Fruit fly (Drosophila melanogaster) whole organism, wandering third instar larva: ENCODE results near the gene Or9a.

ENCODE experiments used
- CG32264 ChIP-seq: fragments of 200-800 bp; sonication (Bioruptor generic); optimal IDR thresholded peaks from 2 replicates; lab custom pipeline; 2016; ENCODE audit warnings: missing biosample characterization, missing genetic modification characterization
- CG9705 ChIP-seq: fragments of 200-800 bp; sonication (Bioruptor generic); optimal IDR thresholded peaks from 2 replicates; lab custom pipeline; 2018; ENCODE audit warnings: missing biosample characterization, mild to moderate bottlenecking, missing genetic modification characterization
- Dfd ChIP-seq: fragments of >200 bp; optimal IDR thresholded peaks from 2 replicates; lab custom pipeline; 2017; ENCODE audit warnings: missing biosample characterization, missing genetic modification characterization
- Dif ChIP-seq: fragments of 200-275, 200-300 bp; sonication (Bioruptor generic); optimal IDR thresholded peaks from 2 replicates; lab custom pipeline; 2018; ENCODE audit warnings: missing biosample characterization, missing genetic modification characterization; ENCODE audit not compliant: partially characterized antibody
- HLH106 ChIP-seq: fragments of 200-800 bp; optimal IDR thresholded peaks from 3 replicates; lab custom pipeline; 2019; ENCODE audit warnings: missing biosample characterization, mild to moderate bottlenecking, missing genetic modification characterization, moderate library complexity
- Hnf4 ChIP-seq: fragments of 200-800 bp; sonication (Bioruptor generic); optimal IDR thresholded peaks from 2 replicates; lab custom pipeline; 2016; ENCODE audit warnings: missing biosample characterization, mild to moderate bottlenecking, missing genetic modification characterization
- Hr83 ChIP-seq: fragments of 200-300 bp; sonication (Bioruptor generic); optimal IDR thresholded peaks from 2 replicates; lab custom pipeline; 2016; ENCODE audit warnings: missing biosample characterization, mild to moderate bottlenecking, missing genetic modification characterization, moderate library complexity; ENCODE audit not compliant: poor library complexity, severe bottlenecking
- Jra ChIP-seq: sonication (Bioruptor generic); optimal IDR thresholded peaks from 2 replicates; lab custom pipeline; 2016; ENCODE audit warnings: missing biosample characterization, missing genetic modification characterization
- Myc ChIP-seq: fragments of >200 bp; optimal IDR thresholded peaks from 2 replicates; lab custom pipeline; 2017
- N ChIP-seq: fragments of >200 bp; optimal IDR thresholded peaks from 2 replicates; lab custom pipeline; 2018; ENCODE audit warnings: missing biosample characterization, missing external identifiers, missing genetic modification characterization
- OdsH ChIP-seq: fragments of 200-800 bp; sonication (Bioruptor generic); optimal IDR thresholded peaks from 2 replicates; lab custom pipeline; 2016; ENCODE audit warnings: missing biosample characterization, mild to moderate bottlenecking, missing genetic modification characterization
- Rel ChIP-seq, 2 experiments: fragments of 200-800 bp; sonication (Bioruptor generic) in 1 of 2; optimal IDR thresholded peaks; 2 replicates in 1 of 2; 3 replicates in 1 of 2; lab custom pipeline; 2016 to 2019; ENCODE audit warnings: mild to moderate bottlenecking in 2 of 2, missing biosample characterization in 2 of 2, missing genetic modification characterization in 2 of 2, moderate library complexity in 1 of 2
- Sp1 ChIP-seq: fragments of 200-800 bp; sonication (Bioruptor generic); optimal IDR thresholded peaks from 3 replicates; lab custom pipeline; 2019; ENCODE audit warnings: missing biosample characterization, mild to moderate bottlenecking, missing genetic modification characterization, moderate library complexity
- Vsx2 ChIP-seq: fragments of 200-300, 225-300 bp; sonication (Bioruptor generic); optimal IDR thresholded peaks from 2 replicates; lab custom pipeline; 2018; ENCODE audit warnings: missing biosample characterization, missing genetic modification characterization; ENCODE audit not compliant: partially characterized antibody
- dl ChIP-seq, 2 experiments: fragments of 175-275, 200-275 bp in 1 of 2; fragments of 200-275 bp in 1 of 2; sonication (Bioruptor generic); optimal IDR thresholded peaks; lab custom pipeline; 2018; ENCODE audit warnings: mild to moderate bottlenecking in 2 of 2, missing biosample characterization in 2 of 2, missing genetic modification characterization in 2 of 2, moderate library complexity in 2 of 2; ENCODE audit not compliant: partially characterized antibody in 2 of 2, insufficient read depth in 1 of 2
- dmrt93B ChIP-seq: fragments of 200-800 bp; sonication (Bioruptor generic); optimal IDR thresholded peaks from 2 replicates; lab custom pipeline; 2018; ENCODE audit warnings: missing biosample characterization, mild to moderate bottlenecking, missing genetic modification characterization
- dsf ChIP-seq: sonication (Bioruptor generic); optimal IDR thresholded peaks from 2 replicates; lab custom pipeline; 2016; ENCODE audit warnings: missing biosample characterization, missing genetic modification characterization, borderline replicate concordance
- ey ChIP-seq: fragments of 200-800 bp; sonication (Bioruptor generic); optimal IDR thresholded peaks from 2 replicates; lab custom pipeline; 2016; ENCODE audit warnings: missing biosample characterization, missing genetic modification characterization
- foxo ChIP-seq, 2 experiments: fragments of 200-800 bp; sonication (Bioruptor generic); optimal IDR thresholded peaks; 2 replicates in 1 of 2; 3 replicates in 1 of 2; lab custom pipeline; 2016 to 2017; ENCODE audit warnings: missing biosample characterization in 2 of 2, missing genetic modification characterization in 2 of 2
- fru ChIP-seq: fragments of 200-800 bp; sonication (Bioruptor generic); optimal IDR thresholded peaks from 3 replicates; lab custom pipeline; 2016; ENCODE audit warnings: missing biosample characterization, mild to moderate bottlenecking, missing genetic modification characterization
- h ChIP-seq: fragments of 200-800 bp; sonication (Bioruptor generic); optimal IDR thresholded peaks from 3 replicates; lab custom pipeline; 2016; ENCODE audit warnings: missing biosample characterization, mild to moderate bottlenecking, missing genetic modification characterization
- jim ChIP-seq: fragments of 175-275, 200-325 bp; sonication (Bioruptor generic); optimal IDR thresholded peaks from 2 replicates; lab custom pipeline; 2016; ENCODE audit warnings: missing biosample characterization, mild to moderate bottlenecking, missing genetic modification characterization
- lola ChIP-seq: fragments of >200 bp; optimal IDR thresholded peaks from 2 replicates; lab custom pipeline; 2017; ENCODE audit warnings: missing biosample characterization, missing genetic modification characterization
- pan ChIP-seq: fragments of >200 bp; optimal IDR thresholded peaks from 2 replicates; lab custom pipeline; 2017
- psq ChIP-seq: fragments of 200-800 bp; sonication (Bioruptor generic); optimal IDR thresholded peaks from 3 replicates; lab custom pipeline; 2017; ENCODE audit warnings: missing biosample characterization, mild to moderate bottlenecking, missing genetic modification characterization, moderate library complexity
- rgr ChIP-seq: fragments of 200-800 bp; sonication (Bioruptor generic); optimal IDR thresholded peaks from 3 replicates; lab custom pipeline; 2016; ENCODE audit warnings: missing biosample characterization, mild to moderate bottlenecking, missing genetic modification characterization
- sage ChIP-seq: fragments of 200-800 bp; sonication (Bioruptor generic); optimal IDR thresholded peaks from 2 replicates; lab custom pipeline; 2016; ENCODE audit warnings: missing biosample characterization, mild to moderate bottlenecking, missing genetic modification characterization
- sv ChIP-seq: fragments of 200-800 bp; sonication (Bioruptor generic); optimal IDR thresholded peaks from 3 replicates; lab custom pipeline; 2016; ENCODE audit warnings: missing biosample characterization, missing genetic modification characterization
- tai ChIP-seq: sonication (Bioruptor generic); optimal IDR thresholded peaks from 2 replicates; lab custom pipeline; 2016; ENCODE audit warnings: missing biosample characterization, missing genetic modification characterization

Or9a gene

dm6 chrX:10478443-10479368 lies 19.2 kb upstream of the Or9a start, which contains the start of the genes CG2887 and PPP4R2r:
Gene CG2887, minus strand, starts transcription at chrX:10478493.
Gene PPP4R2r, plus strand, starts transcription at chrX:10478838.
- peak; percentile 36 for TF ChIP-seq psq (GFP tag; lab: Kevin White, UChicago)
- TF ChIP-seq sage (GFP tag; lab: Kevin White, UChicago), result no peak
- TF ChIP-seq dsf (GFP tag; lab: Kevin White, UChicago), result no peak
- TF ChIP-seq foxo (GFP tag; optimal IDR thresholded peaks at IDR 0.05; lab: Kevin White, UChicago), result no peak
- no peak for TF ChIP-seq HLH106 (tag; lab: Kevin White, UChicago)
- TF ChIP-seq CG9705 (GFP tag; lab: Kevin White, UChicago), result no peak
- TF ChIP-seq lola (GFP tag; lab: Kevin White, UChicago), result no peak
- TF ChIP-seq OdsH, result no peak
- TF ChIP-seq CG32264 (GFP tag; lab: Kevin White, UChicago), result no peak
- TF ChIP-seq Jra, result peak; percentile 39

dm6 chrX:10474625-10475024 lies 15.1 kb upstream of the Or9a start, which contains the start of gene nocte:
Gene nocte, minus strand, starts transcription at chrX:10474675.
- TF ChIP-seq foxo (GFP tag; optimal IDR thresholded peaks at IDR 0.05; lab: Kevin White, UChicago) (peak in 1 of 2 experiments; percentile 32), ey (GFP tag; lab: Kevin White, UChicago) (peak; percentile 1), dsf (GFP tag; lab: Kevin White, UChicago) (no peak), HLH106 (tag; lab: Kevin White, UChicago) (peak; percentile 16), Dfd (GFP tag; lab: Kevin White, UChicago) (no peak), OdsH (no peak), fru (GFP tag; lab: Kevin White, UChicago) (no peak), sage (GFP tag; lab: Kevin White, UChicago) (no peak), Vsx2 (GFP tag; lab: Kevin White, UChicago) (no peak)

- TF ChIP-seq sv (no peak), fru (GFP tag; lab: Kevin White, UChicago) (no peak), Dif (GFP tag; lab: Kevin White, UChicago) (peak; percentile 32)
Observed at dm6 chrX:10474213-10474540, 14.7 kb upstream of the Or9a start.

- TF ChIP-seq jim (GFP tag; lab: Kevin White, UChicago) (no peak), rgr (GFP tag; lab: Kevin White, UChicago) (peak; percentile 24), dmrt93B (GFP tag; lab: Kevin White, UChicago) (no peak), Rel (GFP tag; optimal IDR thresholded peaks at IDR 0.05; lab: Kevin White, UChicago) (no peak), Rel (tag; optimal IDR thresholded peaks at IDR 0.05; lab: Kevin White, UChicago) (peak; percentile 36), CG9705 (GFP tag; lab: Kevin White, UChicago) (no peak), HLH106 (tag; lab: Kevin White, UChicago) (peak; percentile 49), foxo (GFP tag; optimal IDR thresholded peaks at IDR 0.05; lab: Kevin White, UChicago) (peak in 1 of 2 experiments; percentile 58), psq (GFP tag; lab: Kevin White, UChicago) (peak; percentile 46), fru (GFP tag; lab: Kevin White, UChicago) (peak; percentile 10), h (GFP tag; lab: Kevin White, UChicago) (peak; percentile 38), Sp1 (peak; percentile 2)
Observed at dm6 chrX:10473510-10474212, 14.2 kb upstream of the Or9a start, which contains the start of gene CG2889. Gene CG2889, plus strand, starts transcription at chrX:10473938.

dm6 chrX:10472614-10473248 lies 13.3 kb upstream of the Or9a start:
- no peak for TF ChIP-seq CG9705 (GFP tag; lab: Kevin White, UChicago)
- peak; percentile 65 for TF ChIP-seq Hr83 (GFP tag; lab: Kevin White, UChicago)
- TF ChIP-seq Rel (GFP tag; optimal IDR thresholded peaks at IDR 0.05; lab: Kevin White, UChicago), result no peak
- peak; percentile 68 for TF ChIP-seq Rel (tag; optimal IDR thresholded peaks at IDR 0.05; lab: Kevin White, UChicago)
- TF ChIP-seq Myc, result no peak
- TF ChIP-seq foxo (GFP tag; optimal IDR thresholded peaks at IDR 0.05; lab: Kevin White, UChicago), result no peak
- TF ChIP-seq Hnf4 (GFP tag; lab: Kevin White, UChicago), result no peak
- TF ChIP-seq N (GFP tag; lab: Kevin White, UChicago), result peak; percentile 21
- TF ChIP-seq fru (GFP tag; lab: Kevin White, UChicago), result peak; percentile 53
- no peak for TF ChIP-seq pan (lab: Kevin White, UChicago)
- no peak for TF ChIP-seq dl (GFP tag; optimal IDR thresholded peaks at IDR 0.05; lab: Kevin White, UChicago; ENCODE audit: insufficient read depth in 1 of 2, partially characterized antibody in 2 of 2)
- TF ChIP-seq HLH106 (tag; lab: Kevin White, UChicago), result peak; percentile 3
- peak; percentile 19 for TF ChIP-seq h (GFP tag; lab: Kevin White, UChicago)
- no peak for TF ChIP-seq tai
- TF ChIP-seq OdsH, result no peak
- peak; percentile 15 for TF ChIP-seq Dif (GFP tag; lab: Kevin White, UChicago)
- TF ChIP-seq Sp1, result peak; percentile 12
